Worm (Caenorhabditis elegans) whole organism, L4 larva: ENCODE data around the gene slc-17.4.

ENCODE experiments used
- F26F4.8 ChIP-seq: fragments of 200-800 bp; sonication (Bioruptor generic); conservative IDR thresholded peaks from 2 replicates; pipeline ENCODE4 v1.3.6; 2022; ENCODE audit warnings: missing genetic modification characterization, missing compliant biosample characterization
- F49E8.2 ChIP-seq: sonication (generic microtip); optimal IDR thresholded peaks from 2 replicates; lab custom pipeline; 2016; ENCODE audit warnings: missing compliant biosample characterization, mild to moderate bottlenecking, missing genetic modification characterization, borderline replicate concordance
- T20F7.1 ChIP-seq: fragments of 200-800 bp; sonication (Bioruptor generic); optimal IDR thresholded peaks from 2 replicates; lab custom pipeline; 2018; ENCODE audit warnings: mild to moderate bottlenecking, missing genetic modification characterization, missing compliant biosample characterization
- T26A8.4 ChIP-seq: fragments of 200-800 bp; sonication (Bioruptor generic); IDR thresholded peaks from 2 replicates; pipeline ENCODE4 v1.3.6; 2022; ENCODE audit warnings: missing genetic modification characterization, missing compliant biosample characterization
- Y105C5A.15 ChIP-seq: fragments of 200-800 bp; sonication (Bioruptor generic); IDR thresholded peaks from 2 replicates; pipeline ENCODE4 v1.3.6; 2022; ENCODE audit warnings: missing genetic modification characterization, missing compliant biosample characterization
- Y5F2A.4 ChIP-seq: fragments of 200-800 bp; sonication (Bioruptor generic); optimal IDR thresholded peaks from 2 replicates; lab custom pipeline; 2018; ENCODE audit warnings: mild to moderate bottlenecking, missing genetic modification characterization, missing compliant biosample characterization
- Y75B8A.6 ChIP-seq: fragments of 200-800 bp; sonication (Bioruptor generic); IDR thresholded peaks from 2 replicates; pipeline ENCODE4 v1.3.6; 2022; ENCODE audit warnings: missing genetic modification reagents, missing genetic modification characterization, missing compliant biosample characterization
- aha-1 ChIP-seq: fragments of 150-350 bp; peaks from one replicate; lab custom pipeline; 2014; ENCODE audit warnings: missing biosample characterization, missing genetic modification characterization
- ama-1 ChIP-seq: fragments of 150-350 bp; optimal IDR thresholded peaks from 2 replicates; lab custom pipeline; 2014; ENCODE audit warnings: inconsistent platforms, mixed read lengths
- arid-1 ChIP-seq: fragments of 200-800 bp; sonication (Bioruptor generic); conservative IDR thresholded peaks from 2 replicates; pipeline ENCODE4 v1.3.6; 2022; ENCODE audit warnings: missing genetic modification reagents, missing genetic modification characterization, missing compliant biosample characterization
- attf-4 ChIP-seq: sonication (generic microtip); optimal IDR thresholded peaks from 3 replicates; lab custom pipeline; 2017; ENCODE audit warnings: missing biosample characterization, missing genetic modification characterization
- ceh-20 ChIP-seq: fragments of 200-800 bp; sonication (Bioruptor generic); IDR thresholded peaks from 2 replicates; pipeline ENCODE4 v1.3.6; 2022; ENCODE audit warnings: missing genetic modification reagents, missing genetic modification characterization, missing compliant biosample characterization
- ceh-82 ChIP-seq: sonication (generic microtip); optimal IDR thresholded peaks from 2 replicates; lab custom pipeline; 2017; ENCODE audit warnings: missing biosample characterization, missing genetic modification characterization
- ces-1 ChIP-seq: fragments of 150-350 bp; sonication (generic microtip); optimal IDR thresholded peaks from 4 replicates; lab custom pipeline; 2014; ENCODE audit warnings: missing biosample characterization, missing genetic modification reagents, missing genetic modification characterization
- daf-12 ChIP-seq: fragments of 150-350 bp; optimal IDR thresholded peaks from 2 replicates; lab custom pipeline; 2014; ENCODE audit warnings: missing biosample characterization, missing genetic modification reagents, missing genetic modification characterization
- daf-19 ChIP-seq: fragments of 200-800 bp; sonication (Bioruptor generic); conservative IDR thresholded peaks from 2 replicates; pipeline ENCODE4 v1.3.6; 2022; ENCODE audit warnings: missing genetic modification characterization, missing compliant biosample characterization
- dmd-8 ChIP-seq: fragments of 200-800 bp; sonication (Bioruptor generic); IDR thresholded peaks from 2 replicates; pipeline ENCODE4 v1.3.6; 2022; ENCODE audit warnings: missing genetic modification characterization, missing compliant biosample characterization
- dpl-1 ChIP-seq: fragments of 150-350 bp; optimal IDR thresholded peaks from 2 replicates; lab custom pipeline; 2014; ENCODE audit warnings: missing biosample characterization, missing genetic modification reagents, missing genetic modification characterization
- duxl-1 ChIP-seq: sonication (generic microtip); optimal IDR thresholded peaks from 2 replicates; lab custom pipeline; 2016; ENCODE audit warnings: mild to moderate bottlenecking, missing genetic modification characterization, moderate library complexity, missing compliant biosample characterization; ENCODE audit not compliant: poor library complexity
- dve-1 ChIP-seq: sonication (generic microtip); optimal IDR thresholded peaks from 2 replicates; lab custom pipeline; 2017; ENCODE audit warnings: antibody characterized with exemption, mild to moderate bottlenecking, missing genetic modification characterization, missing compliant biosample characterization; ENCODE audit not compliant: insufficient read depth
- fkh-10 ChIP-seq: fragments of 150-350 bp; optimal IDR thresholded peaks from 2 replicates; lab custom pipeline; 2014; ENCODE audit warnings: missing biosample characterization, missing genetic modification reagents, missing genetic modification characterization
- fos-1 ChIP-seq: fragments of 150-350 bp; optimal IDR thresholded peaks from 2 replicates; lab custom pipeline; 2014; ENCODE audit warnings: missing biosample characterization, missing genetic modification characterization
- gei-8 ChIP-seq: fragments of 200-800 bp; sonication (Bioruptor generic); optimal IDR thresholded peaks from 2 replicates; lab custom pipeline; 2018; ENCODE audit warnings: mild to moderate bottlenecking, missing genetic modification characterization, missing compliant biosample characterization
- hif-1 ChIP-seq, 2 experiments: sonication (generic microtip); optimal IDR thresholded peaks; 2 replicates each; lab custom pipeline; 2016 to 2017; ENCODE audit warnings: missing compliant biosample characterization in 2 of 2, missing genetic modification characterization in 2 of 2, missing genetic modification reagents in 2 of 2, missing genotype in 2 of 2, mild to moderate bottlenecking in 1 of 2
- hlh-11 ChIP-seq: fragments of 200-800 bp; sonication (Bioruptor generic); optimal IDR thresholded peaks from 2 replicates; lab custom pipeline; 2018; ENCODE audit warnings: mild to moderate bottlenecking, missing genetic modification characterization, missing compliant biosample characterization
- hlh-30 ChIP-seq: sonication (generic microtip); optimal IDR thresholded peaks from 2 replicates; lab custom pipeline; 2017; ENCODE audit warnings: antibody characterized with exemption, mild to moderate bottlenecking, missing genetic modification characterization, missing compliant biosample characterization; ENCODE audit not compliant: insufficient read depth
- jun-1 ChIP-seq: fragments of 150-350 bp; optimal IDR thresholded peaks from 2 replicates; lab custom pipeline; 2014; ENCODE audit warnings: missing biosample characterization, missing genetic modification reagents, missing genetic modification characterization
- lin-13 ChIP-seq: fragments of 150-350 bp; optimal IDR thresholded peaks from 2 replicates; lab custom pipeline; 2014; ENCODE audit warnings: missing biosample characterization, missing genetic modification reagents, missing genetic modification characterization
- lin-39 ChIP-seq: fragments of 150-350 bp; optimal IDR thresholded peaks from 2 replicates; lab custom pipeline; 2014; ENCODE audit warnings: missing biosample characterization, missing genetic modification reagents, missing genetic modification characterization
- lir-3 ChIP-seq: sonication (generic microtip); optimal IDR thresholded peaks from 2 replicates; lab custom pipeline; 2016; ENCODE audit warnings: mild to moderate bottlenecking, missing genetic modification characterization, missing compliant biosample characterization
- lsy-2 ChIP-seq, 2 experiments: fragments of 150-350 bp in 1 of 2; sonication (generic microtip) in 1 of 2; optimal IDR thresholded peaks; 2 replicates each; lab custom pipeline; 2014 to 2017; ENCODE audit warnings: missing biosample characterization in 2 of 2, missing genetic modification characterization in 2 of 2
- madf-5 ChIP-seq, 2 experiments: fragments of 200-800 bp; sonication (Bioruptor generic); IDR thresholded peaks; 2 replicates each; pipeline ENCODE4 v1.3.6; 2022; ENCODE audit warnings: missing compliant biosample characterization in 2 of 2, missing genetic modification characterization in 2 of 2
- mdt-29 ChIP-seq: fragments of 200-800 bp; sonication (Bioruptor generic); IDR thresholded peaks from 2 replicates; pipeline ENCODE4 v1.3.6; 2022; ENCODE audit warnings: missing genetic modification reagents, missing genetic modification characterization, missing compliant biosample characterization
- mep-1 ChIP-seq: fragments of 150-350 bp; sonication (generic microtip); optimal IDR thresholded peaks from 3 replicates; lab custom pipeline; 2014; ENCODE audit warnings: missing biosample characterization, missing genetic modification characterization
- mes-2 ChIP-seq: sonication (generic microtip); optimal IDR thresholded peaks from 2 replicates; lab custom pipeline; 2016; ENCODE audit warnings: missing genotype, mild to moderate bottlenecking, missing genetic modification characterization, missing compliant biosample characterization; ENCODE audit not compliant: poor library complexity, severe bottlenecking
- nhr-102 ChIP-seq: sonication (generic microtip); optimal IDR thresholded peaks from 2 replicates; lab custom pipeline; 2016; ENCODE audit warnings: mild to moderate bottlenecking, missing genetic modification characterization, moderate library complexity, missing compliant biosample characterization
- nhr-11 ChIP-seq: fragments of 150-350 bp; optimal IDR thresholded peaks from 2 replicates; lab custom pipeline; 2014; ENCODE audit warnings: missing biosample characterization, missing genetic modification characterization
- nhr-111 ChIP-seq: fragments of 200-800 bp; sonication (Bioruptor generic); optimal IDR thresholded peaks from 2 replicates; lab custom pipeline; 2018; ENCODE audit warnings: mild to moderate bottlenecking, missing genetic modification characterization, missing compliant biosample characterization
- nhr-76 ChIP-seq: fragments of 150-350 bp; optimal IDR thresholded peaks from 2 replicates; lab custom pipeline; 2014; ENCODE audit warnings: missing biosample characterization, missing genetic modification characterization
- pha-4 ChIP-seq, 2 experiments: fragments of 150-350 bp in 1 of 2; fragments of 200-800 bp in 1 of 2; sonication (Bioruptor generic) in 1 of 2; IDR thresholded peaks in 1 of 2; optimal IDR thresholded peaks in 1 of 2; 2 replicates each; pipeline versions ENCODE4 v1.3.6 to Lab custom; 2014 to 2022; ENCODE audit warnings: missing genetic modification characterization in 2 of 2, missing genetic modification reagents in 2 of 2, missing biosample characterization in 1 of 2, missing compliant biosample characterization in 1 of 2
- pqm-1 ChIP-seq: sonication (generic microtip); optimal IDR thresholded peaks from 2 replicates; lab custom pipeline; 2017; ENCODE audit warnings: missing biosample characterization, missing genetic modification characterization
- sdz-12 ChIP-seq: fragments of 200-800 bp; sonication (Bioruptor generic); optimal IDR thresholded peaks from 2 replicates; lab custom pipeline; 2018; ENCODE audit warnings: mild to moderate bottlenecking, missing genetic modification characterization, missing compliant biosample characterization
- skn-1 ChIP-seq: fragments of 150-350 bp; optimal IDR thresholded peaks from 2 replicates; lab custom pipeline; 2014; ENCODE audit warnings: missing biosample characterization, missing genetic modification characterization
- spr-1 ChIP-seq: sonication (generic microtip); optimal IDR thresholded peaks from 2 replicates; lab custom pipeline; 2016; ENCODE audit warnings: mild to moderate bottlenecking, missing genetic modification characterization, missing compliant biosample characterization
- tag-97 ChIP-seq: fragments of 200-800 bp; sonication (Bioruptor generic); IDR thresholded peaks from 2 replicates; pipeline ENCODE4 v1.3.6; 2022; ENCODE audit warnings: missing genetic modification characterization, missing compliant biosample characterization
- unc-62 ChIP-seq, 3 experiments: fragments of 150-350 bp in 1 of 3; sonication (generic microtip); optimal IDR thresholded peaks in 2 of 3; peaks in 1 of 3; 1 replicate in 1 of 3; 2 replicates in 2 of 3; lab custom pipeline; 2014 to 2017; ENCODE audit warnings: missing biosample characterization in 3 of 3, missing genetic modification characterization in 3 of 3, missing genetic modification reagents in 3 of 3, missing genotype in 1 of 3
- zfp-3 ChIP-seq: fragments of 200-800 bp; sonication (Bioruptor generic); conservative IDR thresholded peaks from 2 replicates; pipeline ENCODE4 v1.3.6; 2022; ENCODE audit warnings: missing genetic modification reagents, missing genetic modification characterization, missing compliant biosample characterization

slc-17.4 gene

DNA sequence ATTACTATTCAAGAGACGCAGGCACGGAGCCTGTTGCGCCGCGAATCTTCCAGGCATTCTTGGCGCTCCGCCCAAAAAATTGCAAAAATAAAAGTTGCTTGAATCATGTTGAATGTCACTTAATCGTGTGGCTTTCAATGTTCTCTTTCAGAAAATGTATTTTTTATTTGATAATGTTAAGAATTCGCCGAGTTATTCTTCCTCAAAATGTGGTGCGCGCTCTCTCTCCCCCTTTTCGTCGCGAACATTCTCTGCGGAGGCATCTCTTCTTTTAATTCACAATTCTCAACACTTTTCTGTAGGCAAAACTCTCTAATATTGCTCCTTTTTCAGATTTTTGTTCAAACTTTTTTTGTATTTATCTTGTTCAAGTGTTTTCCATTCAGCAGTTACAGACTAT is 13.2 kb downstream of the slc-17.4 start (continued):
- TF ChIP-seq lin-39 (tag; lab: Kevin White, UChicago) (peak; percentile 58), daf-12 (no peak), nhr-102 (peak; percentile 86), mes-2 (peak; percentile 89), F49E8.2 (peak; percentile 82), lin-13 (GFP tag; lab: Kevin White, UChicago) (peak; percentile 93), duxl-1 (tag; lab: Kevin White, UChicago) (peak; percentile 62), pqm-1 (tag; lab: Kevin White, UChicago) (peak; percentile 36), ces-1 (GFP tag; lab: Kevin White, UChicago) (peak; percentile 89), dve-1 (tag; lab: Kevin White, UChicago) (peak; percentile 98), attf-4 (tag; lab: Kevin White, UChicago) (no peak), spr-1 (tag; lab: Kevin White, UChicago) (peak; percentile 92), fkh-10 (GFP tag; lab: Kevin White, UChicago) (peak; percentile 99), unc-62 (GFP tag; optimal IDR thresholded peaks at IDR 0.05 in 1 of 2; lab: Kevin White, UChicago) (peak; percentile 31 to 97), unc-62 (tag; optimal IDR thresholded peaks at IDR 0.05; lab: Kevin White, UChicago) (no peak), gei-8 (GFP tag; lab: Kevin White, UChicago) (peak; percentile 91), dpl-1 (GFP tag; lab: Kevin White, UChicago) (peak; percentile 82), aha-1 (tag; lab: Kevin White, UChicago) (peak; percentile 99), madf-5 (GFP tag; IDR thresholded peaks at IDR 0.05; lab: Robert Waterston, UW) (peak; percentile 12 to 82; a peak in 2 of 4 replicates), pha-4 (GFP tag; IDR thresholded peaks at IDR 0.05; lab: Robert Waterston, UW) (peak; percentile 93), pha-4 (tag; optimal IDR thresholded peaks at IDR 0.05; lab: Kevin White, UChicago) (peak; percentile 46), nhr-111 (GFP tag; lab: Kevin White, UChicago) (no peak), mep-1 (tag; lab: Kevin White, UChicago) (peak; percentile 99), ceh-82 (no peak), ceh-20 (GFP tag; lab: Robert Waterston, UW) (peak; percentile 96), lsy-2 (tag; optimal IDR thresholded peaks at IDR 0.05; lab: Kevin White, UChicago) (peak; percentile 91 to 95), nhr-11 (peak; percentile 99), hif-1 (tag; optimal IDR thresholded peaks at IDR 0.05; lab: Kevin White, UChicago) (peak; percentile 70 to 97), dmd-8 (GFP tag; lab: Robert Waterston, UW) (no peak), Y75B8A.6 (peak; percentile 89), zfp-3 (GFP tag; lab: Robert Waterston, UW) (peak; percentile 98), jun-1 (tag; lab: Kevin White, UChicago) (peak; percentile 91), hlh-11 (tag; lab: Kevin White, UChicago) (peak; percentile 97), F26F4.8 (GFP tag; lab: Robert Waterston, UW) (no peak), tag-97 (GFP tag; lab: Robert Waterston, UW) (no peak)
- TF ChIP-seq, all 104 proteins: peak for 86

DNA sequence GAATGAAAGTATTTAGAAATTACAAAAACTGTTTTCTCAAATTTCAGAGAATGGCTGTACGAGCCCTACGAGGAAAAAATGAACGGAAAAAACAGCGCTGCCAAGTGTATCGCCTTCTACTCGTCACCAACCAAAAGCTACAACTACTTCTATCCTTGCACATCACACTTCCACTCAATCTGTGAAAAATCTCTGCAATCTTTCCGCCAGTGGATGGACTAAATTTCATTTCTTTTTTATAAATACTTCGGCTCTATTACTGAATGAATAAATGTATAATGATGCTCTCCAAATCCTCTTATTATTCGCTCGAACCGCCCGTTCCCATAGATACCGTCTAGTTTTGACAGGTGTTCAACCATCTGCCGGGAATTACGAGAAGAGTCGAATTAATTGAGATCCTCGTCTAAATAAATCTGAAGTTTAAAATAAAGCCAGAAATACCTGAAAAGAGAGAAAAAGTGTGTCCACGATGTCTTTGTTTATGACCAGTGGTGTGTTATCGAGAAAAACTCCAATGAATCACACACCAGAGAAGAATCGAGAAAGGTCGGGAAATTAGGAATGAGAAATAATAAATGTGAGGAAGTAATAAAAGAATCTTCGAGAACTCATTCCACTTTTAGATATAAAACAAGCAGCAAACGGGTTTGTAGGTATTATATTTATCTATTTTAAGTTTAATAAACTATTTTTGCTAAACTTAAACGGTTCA is 13.9 kb downstream of the slc-17.4 start:
- TF ChIP-seq hlh-30 (tag; lab: Kevin White, UChicago) (peak; percentile 12), lir-3 (tag; lab: Kevin White, UChicago) (no peak), arid-1 (GFP tag; lab: Robert Waterston, UW) (no peak), nhr-76 (tag; lab: Kevin White, UChicago) (no peak), fos-1 (no peak), Y5F2A.4 (GFP tag; lab: Kevin White, UChicago) (no peak), gei-8 (GFP tag; lab: Kevin White, UChicago) (no peak), Y105C5A.15 (GFP tag; lab: Robert Waterston, UW) (0 out of 2 replicates have a peak, but pooled peaks have one; percentile 37), sdz-12 (GFP tag; lab: Kevin White, UChicago) (no peak), F26F4.8 (GFP tag; lab: Robert Waterston, UW) (no peak), mdt-29 (0 out of 2 replicates have a peak, but pooled peaks have one; percentile 54), daf-19 (no peak), skn-1 (tag; lab: Kevin White, UChicago) (peak; percentile 21), T20F7.1 (GFP tag; lab: Kevin White, UChicago) (no peak), madf-5 (GFP tag; IDR thresholded peaks at IDR 0.05; lab: Robert Waterston, UW) (0 out of 4 replicates have a peak, but pooled peaks of 1 of the 2 experiments have one; percentile 69), F49E8.2 (no peak), nhr-102 (no peak), ama-1 (lab: Kevin White, UChicago) (no peak), T26A8.4 (0 out of 2 replicates have a peak, but pooled peaks have one; percentile 6), nhr-111 (GFP tag; lab: Kevin White, UChicago) (no peak), mep-1 (tag; lab: Kevin White, UChicago) (no peak)
